Fruit fly (Drosophila melanogaster): ENCODE data around the gene Ge-1.
A peak's percentile ranks its signal among the peaks of the same experiment; 100 is the strongest.

The Ge-1 gene

dm6 chr2L:11100516-11101061 is at the start of gene Ge-1:
Gene Ge-1, minus strand, starts transcription at chr2L:11100888.
- TF ChIP-seq CTCF (optimal IDR thresholded peaks at IDR 0.05), result no peak
- TF ChIP-seq CG8478 (optimal IDR thresholded peaks at IDR 0.05), result no peak

dm6 chr2L:11148969-11149368 is 48.3 kb upstream of the Ge-1 start, which contains the start of gene Gyc32E:
Gene Gyc32E, minus strand, starts transcription at chr2L:11149101.
- TF ChIP-seq CG8478 (optimal IDR thresholded peaks at IDR 0.05) (no peak), CTCF (optimal IDR thresholded peaks at IDR 0.05) (no peak)

- no peak for TF ChIP-seq CG8478 (optimal IDR thresholded peaks at IDR 0.05)
- TF ChIP-seq CTCF (optimal IDR thresholded peaks at IDR 0.05), result no peak
Observed at dm6 chr2L:11145317-11145716, 44.6 kb upstream of the Ge-1 start, which contains the start of gene CG31867. Gene CG31867, minus strand, starts transcription at chr2L:11145417.

dm6 chr2L:11136093-11136492 is 35.4 kb upstream of the Ge-1 start, which contains the start of gene hgo:
Gene hgo, plus strand, starts transcription at chr2L:11136393.
- TF ChIP-seq CTCF (optimal IDR thresholded peaks at IDR 0.05) (no peak), CG8478 (optimal IDR thresholded peaks at IDR 0.05) (no peak)

- no peak for TF ChIP-seq CTCF (optimal IDR thresholded peaks at IDR 0.05)
- TF ChIP-seq CG8478 (optimal IDR thresholded peaks at IDR 0.05), result no peak
Observed at dm6 chr2L:11130151-11131008, 29.7 kb upstream of the Ge-1 start, which contains the start of the genes RfC38 and CG4751. Gene RfC38, minus strand, starts transcription at chr2L:11130645. Gene CG4751, plus strand, starts transcription at chr2L:11130737.

dm6 chr2L:11123499-11123898 is 22.8 kb upstream of the Ge-1 start, which contains the start of the genes Csl4 and Nup160:
Gene Csl4, minus strand, starts transcription at chr2L:11123567.
Gene Nup160, plus strand, starts transcription at chr2L:11123777.
- TF ChIP-seq CTCF (optimal IDR thresholded peaks at IDR 0.05) (no peak), CG8478 (optimal IDR thresholded peaks at IDR 0.05) (no peak)

- TF ChIP-seq CG8478 (optimal IDR thresholded peaks at IDR 0.05), result no peak
- no peak for TF ChIP-seq CTCF (optimal IDR thresholded peaks at IDR 0.05)
Observed at dm6 chr2L:11121614-11122013, 20.9 kb upstream of the Ge-1 start, which contains the start of gene Dnaaf4. Gene Dnaaf4, minus strand, starts transcription at chr2L:11121714.

dm6 chr2L:11119966-11120517 is 19.4 kb upstream of the Ge-1 start, which contains the start of gene CG6230:
Gene CG6230, minus strand, starts transcription at chr2L:11120319.
- no peak for TF ChIP-seq CTCF (optimal IDR thresholded peaks at IDR 0.05)
- TF ChIP-seq CG8478 (optimal IDR thresholded peaks at IDR 0.05), result no peak

dm6 chr2L:11113714-11114113 is 13.0 kb upstream of the Ge-1 start, which contains the start of gene Gr32a:
Gene Gr32a, plus strand, starts transcription at chr2L:11114014.
- no peak for TF ChIP-seq CTCF (optimal IDR thresholded peaks at IDR 0.05)
- no peak for TF ChIP-seq CG8478 (optimal IDR thresholded peaks at IDR 0.05)

dm6 chr2L:11113011-11113528 is 12.4 kb upstream of the Ge-1 start, which contains the start of gene Idua:
Gene Idua, minus strand, starts transcription at chr2L:11113061.
- TF ChIP-seq CG8478 (optimal IDR thresholded peaks at IDR 0.05) (no peak), CTCF (optimal IDR thresholded peaks at IDR 0.05) (no peak)

dm6 chr2L:11106562-11106962 is 5.9 kb upstream of the Ge-1 start, which contains the start of gene Reps:
Gene Reps, minus strand, starts transcription at chr2L:11106645.
- TF ChIP-seq CTCF (optimal IDR thresholded peaks at IDR 0.05), result peak in 1 of 2 experiments; percentile 11
- TF ChIP-seq CG8478 (optimal IDR thresholded peaks at IDR 0.05), result no peak

- TF ChIP-seq CG8478 (optimal IDR thresholded peaks at IDR 0.05), result no peak
Observed at dm6 chr2L:11105320-11105719, 4.6 kb upstream of the Ge-1 start.

- TF ChIP-seq CTCF (optimal IDR thresholded peaks at IDR 0.05) (no peak), CG8478 (optimal IDR thresholded peaks at IDR 0.05) (no peak)
Observed at dm6 chr2L:11091111-11091510, 9.6 kb downstream of the Ge-1 start, which contains the start of gene Wdr59. Gene Wdr59, plus strand, starts transcription at chr2L:11091444.

- TF ChIP-seq CG8478 (optimal IDR thresholded peaks at IDR 0.05), result no peak
- no peak for TF ChIP-seq CTCF (optimal IDR thresholded peaks at IDR 0.05)
Observed at dm6 chr2L:11086357-11086924, 14.2 kb downstream of the Ge-1 start, which contains the start of gene CG16854. Gene CG16854, plus strand, starts transcription at chr2L:11086721.
